Fruit fly (Drosophila melanogaster) whole organism, embryonic: ENCODE data around the gene CG31922.

ENCODE experiments used
- Asciz ChIP-seq: fragments of 200-800 bp; sonication (Bioruptor generic); optimal IDR thresholded peaks from 2 replicates; lab custom pipeline; 2017; ENCODE audit warnings: missing biosample characterization, mild to moderate bottlenecking, missing genetic modification characterization, missing genetic modification reagents
- Atf-2 ChIP-seq: fragments of 200-800 bp; sonication (Bioruptor generic); optimal IDR thresholded peaks from 2 replicates; lab custom pipeline; 2016; ENCODE audit warnings: missing biosample characterization, missing genetic modification characterization
- Awh ChIP-seq: fragments of 200-800 bp; sonication (Bioruptor generic); IDR thresholded peaks from 2 replicates; pipeline ENCODE4, ENCODE4 v1.3.6; 2022; ENCODE audit warnings: missing biosample characterization, missing genetic modification characterization
- B-H2 ChIP-seq: fragments of 200-800 bp; sonication (Bioruptor generic); optimal IDR thresholded peaks from 2 replicates; lab custom pipeline; 2018; ENCODE audit warnings: missing biosample characterization, mild to moderate bottlenecking, missing genetic modification characterization
- CG13424 ChIP-seq: fragments of 200-800 bp; sonication (Bioruptor generic); optimal IDR thresholded peaks from 2 replicates; lab custom pipeline; 2019; ENCODE audit warnings: missing biosample characterization, mild to moderate bottlenecking, missing genetic modification characterization, moderate library complexity
- CG14014 ChIP-seq: fragments of 200-800 bp; sonication (Bioruptor generic); IDR thresholded peaks from 2 replicates; pipeline ENCODE4 v1.3.6; 2022; ENCODE audit warnings: missing biosample characterization, missing genetic modification characterization
- CG14710 ChIP-seq: fragments of 200-800 bp; sonication (Bioruptor generic); optimal IDR thresholded peaks from 3 replicates; lab custom pipeline; 2019; ENCODE audit warnings: missing biosample characterization, mild to moderate bottlenecking, missing genetic modification characterization, moderate library complexity
- CG1602 ChIP-seq: fragments of 200-800 bp; sonication (Bioruptor generic); optimal IDR thresholded peaks from 3 replicates; lab custom pipeline; 2016; ENCODE audit warnings: missing biosample characterization, missing genetic modification characterization
- CG17186 ChIP-seq: fragments of 200-800 bp; sonication (Bioruptor generic); optimal IDR thresholded peaks from 3 replicates; lab custom pipeline; 2017; ENCODE audit warnings: missing biosample characterization, missing genetic modification reagents, missing genetic modification characterization
- CG3407 ChIP-seq: fragments of 200-800 bp; sonication (Bioruptor generic); optimal IDR thresholded peaks from 2 replicates; lab custom pipeline; 2018; ENCODE audit warnings: missing biosample characterization, mild to moderate bottlenecking, missing genetic modification characterization
- CG6254 ChIP-seq: fragments of 200-800 bp; sonication (Bioruptor generic); optimal IDR thresholded peaks from 3 replicates; lab custom pipeline; 2017; ENCODE audit warnings: mild to moderate bottlenecking, missing biosample characterization, missing genetic modification reagents, missing genetic modification characterization
- CG6654 ChIP-seq: fragments of 200-800 bp; sonication (Bioruptor generic); optimal IDR thresholded peaks from 2 replicates; lab custom pipeline; 2017; ENCODE audit warnings: missing biosample characterization, mild to moderate bottlenecking, missing genetic modification characterization
- CG6689 ChIP-seq: fragments of 200-800 bp; sonication (Bioruptor generic); IDR thresholded peaks from 2 replicates; pipeline ENCODE4 v1.3.6; 2022; ENCODE audit warnings: missing biosample characterization, missing genetic modification characterization
- CG7372 ChIP-seq: fragments of 200-800 bp; sonication (Bioruptor generic); IDR thresholded peaks from 2 replicates; pipeline ENCODE4 v1.3.6; 2022; ENCODE audit warnings: missing biosample characterization, missing genetic modification characterization
- CG7745 ChIP-seq: fragments of 200-800 bp; sonication (Bioruptor generic); optimal IDR thresholded peaks from 2 replicates; lab custom pipeline; 2018; ENCODE audit warnings: missing biosample characterization, mild to moderate bottlenecking, missing genetic modification characterization, moderate library complexity
- CG9609 ChIP-seq: fragments of 200-800 bp; sonication (Bioruptor generic); optimal IDR thresholded peaks from 3 replicates; lab custom pipeline; 2016; ENCODE audit warnings: missing biosample characterization, missing genetic modification characterization
- CG9876 ChIP-seq: fragments of 200-800 bp; sonication (Bioruptor generic); optimal IDR thresholded peaks from 2 replicates; lab custom pipeline; 2016; ENCODE audit warnings: missing biosample characterization, missing genetic modification characterization
- Chrac-16 ChIP-seq: fragments of 200-800 bp; sonication (Bioruptor generic); optimal IDR thresholded peaks from 3 replicates; lab custom pipeline; 2016; ENCODE audit warnings: missing biosample characterization, missing genetic modification characterization
- Hand ChIP-seq: fragments of 200-800 bp; sonication (Bioruptor generic); optimal IDR thresholded peaks from 2 replicates; lab custom pipeline; 2017; ENCODE audit warnings: mild to moderate bottlenecking, missing biosample characterization, missing genetic modification reagents, missing genetic modification characterization
- Hmr ChIP-seq: fragments of 200-800 bp; sonication (Bioruptor generic); optimal IDR thresholded peaks from 3 replicates; lab custom pipeline; 2017; ENCODE audit warnings: mild to moderate bottlenecking, missing biosample characterization, missing genetic modification reagents, missing genetic modification characterization
- Lim3 ChIP-seq: fragments of 200-800 bp; sonication (Bioruptor generic); IDR thresholded peaks from 2 replicates; pipeline ENCODE4 v1.3.6; 2022; ENCODE audit warnings: missing biosample characterization, missing genetic modification characterization
- MTF-1 ChIP-seq: fragments of 200-800 bp; sonication (Bioruptor generic); optimal IDR thresholded peaks from 2 replicates; lab custom pipeline; 2018; ENCODE audit warnings: missing biosample characterization, mild to moderate bottlenecking, missing genetic modification characterization, borderline replicate concordance
- Neu2 ChIP-seq: fragments of 200-800 bp; sonication (Bioruptor generic); optimal IDR thresholded peaks from 3 replicates; lab custom pipeline; 2016; ENCODE audit warnings: missing biosample characterization, missing genetic modification characterization, borderline replicate concordance
- Opbp ChIP-seq: fragments of 200-800 bp; sonication (Bioruptor generic); IDR thresholded peaks from 3 replicates; pipeline ENCODE4 v1.3.6; 2022; ENCODE audit warnings: missing biosample characterization, missing genetic modification characterization; ENCODE audit not compliant: partially characterized antibody
- Pdp1 ChIP-seq, 2 experiments: fragments of 200-800 bp; sonication (Bioruptor generic); optimal IDR thresholded peaks; 3 replicates each; lab custom pipeline; 2016; ENCODE audit warnings: missing biosample characterization in 2 of 2, missing genetic modification characterization in 2 of 2, mild to moderate bottlenecking in 1 of 2, moderate library complexity in 1 of 2
- Ssrp ChIP-seq: fragments of 200-800 bp; sonication (Bioruptor generic); optimal IDR thresholded peaks from 2 replicates; lab custom pipeline; 2018; ENCODE audit warnings: missing biosample characterization, mild to moderate bottlenecking, missing genetic modification characterization, moderate library complexity
- TFAM ChIP-seq: fragments of 200-800 bp; sonication (Bioruptor generic); optimal IDR thresholded peaks from 2 replicates; lab custom pipeline; 2017; ENCODE audit warnings: missing biosample characterization, missing genetic modification characterization, inconsistent platforms
- Taf1 ChIP-seq: fragments of 200-800 bp; sonication (Bioruptor generic); IDR thresholded peaks from 2 replicates; pipeline ENCODE4 v1.3.6; 2022; ENCODE audit warnings: missing biosample characterization, missing genetic modification characterization
- Vsx1 ChIP-seq: fragments of 200-800 bp; sonication (Bioruptor generic); optimal IDR thresholded peaks from 2 replicates; lab custom pipeline; 2017; ENCODE audit warnings: missing biosample characterization, mild to moderate bottlenecking, missing genetic modification characterization, missing genetic modification reagents
- ab ChIP-seq: fragments of 200-800 bp; sonication (Bioruptor generic); optimal IDR thresholded peaks from 2 replicates; lab custom pipeline; 2016; ENCODE audit warnings: missing biosample characterization, missing genetic modification characterization
- ase ChIP-seq: fragments of 200-800 bp; sonication (Bioruptor generic); IDR thresholded peaks from 3 replicates; pipeline ENCODE4 v1.3.6; 2022; ENCODE audit warnings: missing biosample characterization, missing genetic modification characterization
- br ChIP-seq: fragments of >200 bp; optimal IDR thresholded peaks from 2 replicates; lab custom pipeline; 2017
- crc ChIP-seq: fragments of 200-800 bp; sonication (Bioruptor generic); optimal IDR thresholded peaks from 2 replicates; lab custom pipeline; 2016; ENCODE audit warnings: missing biosample characterization, missing genetic modification characterization
- dmrt11E ChIP-seq: fragments of 200-800 bp; sonication (Bioruptor generic); optimal IDR thresholded peaks from 3 replicates; lab custom pipeline; 2018; ENCODE audit warnings: missing biosample characterization, mild to moderate bottlenecking, missing genetic modification characterization, moderate library complexity
- ham ChIP-seq: fragments of 200-800 bp; sonication (Bioruptor generic); IDR thresholded peaks from 2 replicates; pipeline ENCODE4 v1.3.6; 2022; ENCODE audit warnings: missing biosample characterization, missing genetic modification characterization
- her ChIP-seq: fragments of 200-800 bp; sonication (Bioruptor generic); optimal IDR thresholded peaks from 2 replicates; lab custom pipeline; 2016; ENCODE audit warnings: missing biosample characterization, missing genetic modification characterization
- lilli ChIP-seq: fragments of 200-800 bp; sonication (Bioruptor generic); optimal IDR thresholded peaks from 3 replicates; lab custom pipeline; 2016; ENCODE audit warnings: missing biosample characterization, missing genetic modification characterization
- nom ChIP-seq: fragments of 200-800 bp; sonication (Bioruptor generic); optimal IDR thresholded peaks from 2 replicates; lab custom pipeline; 2017; ENCODE audit warnings: missing biosample characterization, missing genetic modification characterization, mild to moderate bottlenecking, moderate library complexity, missing genetic modification reagents
- otp ChIP-seq: fragments of 200-800 bp; sonication (Bioruptor generic); IDR thresholded peaks from 3 replicates; pipeline ENCODE4, ENCODE4 v1.3.6; 2022; ENCODE audit warnings: missing biosample characterization, missing genetic modification characterization
- pb ChIP-seq: fragments of 200-800 bp; sonication (Bioruptor generic); optimal IDR thresholded peaks from 3 replicates; lab custom pipeline; 2016; ENCODE audit warnings: missing biosample characterization, missing genetic modification characterization
- peb ChIP-seq: fragments of 200-800 bp; sonication (Bioruptor generic); IDR thresholded peaks from 2 replicates; pipeline ENCODE4 v1.3.6; 2022; ENCODE audit warnings: missing biosample characterization, missing genetic modification characterization
- pita ChIP-seq: fragments of 200-800 bp; sonication (Bioruptor generic); optimal IDR thresholded peaks from 2 replicates; lab custom pipeline; 2017; ENCODE audit warnings: missing biosample characterization, mild to moderate bottlenecking, missing genetic modification characterization
- pum ChIP-seq: fragments of 200-800 bp; sonication (Bioruptor generic); optimal IDR thresholded peaks from 2 replicates; lab custom pipeline; 2016; ENCODE audit warnings: missing biosample characterization, missing genetic modification characterization
- rib ChIP-seq: fragments of 200-800 bp; sonication (Bioruptor generic); IDR thresholded peaks from 2 replicates; pipeline ENCODE4 v1.3.6; 2022; ENCODE audit warnings: missing biosample characterization, missing genetic modification characterization
- sim ChIP-seq: fragments of 200-800 bp; sonication (Bioruptor generic); IDR thresholded peaks from 2 replicates; pipeline ENCODE4 v1.3.6; 2022; ENCODE audit warnings: missing biosample characterization, missing genetic modification characterization
- slp2 ChIP-seq: fragments of 200-800 bp; sonication (Bioruptor generic); optimal IDR thresholded peaks from 2 replicates; lab custom pipeline; 2016; ENCODE audit warnings: missing biosample characterization, missing genetic modification characterization
- stc ChIP-seq: fragments of 200-800 bp; sonication (Bioruptor generic); IDR thresholded peaks from 2 replicates; pipeline ENCODE4 v1.3.6; 2022; ENCODE audit warnings: missing biosample characterization, missing genetic modification characterization
- stwl ChIP-seq: fragments of 200-800 bp; sonication (Bioruptor generic); optimal IDR thresholded peaks from 3 replicates; lab custom pipeline; 2018; ENCODE audit warnings: missing biosample characterization, mild to moderate bottlenecking, missing genetic modification characterization, moderate library complexity
- tna ChIP-seq: fragments of 200-800 bp; sonication (Bioruptor generic); IDR thresholded peaks from 2 replicates; pipeline ENCODE4 v1.3.6; 2022; ENCODE audit warnings: missing biosample characterization, missing genetic modification characterization; ENCODE audit not compliant: partially characterized antibody
- trh ChIP-seq: fragments of 200-800 bp; sonication (Bioruptor generic); optimal IDR thresholded peaks from 2 replicates; lab custom pipeline; 2016; ENCODE audit warnings: missing biosample characterization, missing genetic modification characterization
- ttk ChIP-seq: fragments of 200-800 bp; sonication (Bioruptor generic); IDR thresholded peaks from 2 replicates; pipeline ENCODE4 v2.1.2; 2022; ENCODE audit warnings: missing biosample characterization, missing genetic modification characterization
- tx ChIP-seq: fragments of 200-800 bp; sonication (Bioruptor generic); optimal IDR thresholded peaks from 2 replicates; lab custom pipeline; 2016; ENCODE audit warnings: missing biosample characterization, missing genetic modification characterization
- wdn ChIP-seq: fragments of 200-800 bp; sonication (Bioruptor generic); IDR thresholded peaks from 2 replicates; pipeline ENCODE4 v1.3.6; 2022; ENCODE audit warnings: missing biosample characterization, missing genetic modification characterization

CG31922 gene

DNA sequence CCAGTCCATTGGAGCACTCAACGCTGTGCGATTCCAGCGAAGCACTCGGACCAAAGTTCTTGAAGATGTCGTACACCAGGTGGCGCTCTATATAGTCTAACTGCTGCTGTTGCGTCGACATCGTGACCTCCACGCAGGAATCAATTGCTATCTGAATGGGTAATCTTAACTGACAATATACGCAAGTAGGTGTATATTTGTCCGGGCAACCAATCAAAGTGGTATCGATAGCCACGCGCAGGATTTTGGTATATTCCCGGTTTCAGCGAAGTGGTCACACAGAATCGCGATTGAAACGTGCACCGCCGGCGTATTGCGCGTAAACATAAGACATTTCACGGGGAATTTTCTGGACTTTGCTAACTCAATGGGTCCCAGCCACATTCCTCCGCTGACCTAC lies 13.8 kb downstream of the CG31922 start, which contains the start of the genes CG5126 and Tgt (continued):
- TF ChIP-seq br (lab: Kevin White, UChicago) (no peak), stc (no peak), sim (GFP tag; lab: Robert Waterston, UW) (no peak), pb (GFP tag; lab: Kevin White, UChicago) (no peak), Opbp (GFP tag; lab: Robert Waterston, UW) (no peak), ab (no peak), trh (GFP tag; lab: Kevin White, UChicago) (no peak), wdn (no peak), CG7372 (GFP tag; lab: Robert Waterston, UW) (no peak), Pdp1 (GFP tag; optimal IDR thresholded peaks at IDR 0.05; lab: Kevin White, UChicago) (no peak), ham (GFP tag; lab: Robert Waterston, UW) (no peak), CG7745 (tag; lab: Kevin White, UChicago) (no peak), Chrac-16 (GFP tag; lab: Kevin White, UChicago) (no peak), CG3407 (no peak), Awh (GFP tag; lab: Robert Waterston, UW) (no peak), TFAM (no peak), CG6254 (GFP tag; lab: Kevin White, UChicago) (no peak), Neu2 (GFP tag; lab: Kevin White, UChicago) (no peak), CG1602 (GFP tag; lab: Kevin White, UChicago) (no peak), B-H2 (GFP tag; lab: Kevin White, UChicago) (no peak), lilli (GFP tag; lab: Kevin White, UChicago) (no peak), CG13424 (no peak), pita (GFP tag; lab: Kevin White, UChicago) (no peak), CG6689 (no peak), otp (GFP tag; lab: Robert Waterston, UW) (no peak), CG9876 (GFP tag; lab: Kevin White, UChicago) (no peak), Vsx1 (GFP tag; lab: Kevin White, UChicago) (no peak), Lim3 (GFP tag; lab: Robert Waterston, UW) (no peak), tx (GFP tag; lab: Kevin White, UChicago) (no peak), tna (GFP tag; lab: Robert Waterston, UW) (peak; percentile 20; the same call in 1 of the 2 replicates), Taf1 (GFP tag; lab: Robert Waterston, UW) (no peak), ase (GFP tag; lab: Robert Waterston, UW) (no peak), peb (GFP tag; lab: Robert Waterston, UW) (no peak), Hmr (GFP tag; lab: Kevin White, UChicago) (no peak), her (GFP tag; lab: Kevin White, UChicago) (no peak), Hand (GFP tag; lab: Kevin White, UChicago) (no peak), CG17186 (GFP tag; lab: Kevin White, UChicago) (peak; percentile 45), rib (GFP tag; lab: Robert Waterston, UW) (no peak), Asciz (no peak), CG14014 (GFP tag; lab: Robert Waterston, UW) (no peak), Ssrp (tag; lab: Kevin White, UChicago) (no peak), CG6654 (no peak), stwl (tag; lab: Kevin White, UChicago) (peak; percentile 31), dmrt11E (tag; lab: Kevin White, UChicago) (no peak), pum (GFP tag; lab: Kevin White, UChicago) (no peak), crc (GFP tag; lab: Kevin White, UChicago) (no peak), nom (GFP tag; lab: Kevin White, UChicago) (no peak), slp2 (no peak), CG14710 (peak; percentile 8), MTF-1 (GFP tag; lab: Kevin White, UChicago) (no peak), Atf-2 (GFP tag; lab: Kevin White, UChicago) (no peak), ttk (no peak), CG9609 (no peak)
